Fruit fly (Drosophila melanogaster): ENCODE measurements around the gene Pdk1.

Gene Pdk1

DNA sequence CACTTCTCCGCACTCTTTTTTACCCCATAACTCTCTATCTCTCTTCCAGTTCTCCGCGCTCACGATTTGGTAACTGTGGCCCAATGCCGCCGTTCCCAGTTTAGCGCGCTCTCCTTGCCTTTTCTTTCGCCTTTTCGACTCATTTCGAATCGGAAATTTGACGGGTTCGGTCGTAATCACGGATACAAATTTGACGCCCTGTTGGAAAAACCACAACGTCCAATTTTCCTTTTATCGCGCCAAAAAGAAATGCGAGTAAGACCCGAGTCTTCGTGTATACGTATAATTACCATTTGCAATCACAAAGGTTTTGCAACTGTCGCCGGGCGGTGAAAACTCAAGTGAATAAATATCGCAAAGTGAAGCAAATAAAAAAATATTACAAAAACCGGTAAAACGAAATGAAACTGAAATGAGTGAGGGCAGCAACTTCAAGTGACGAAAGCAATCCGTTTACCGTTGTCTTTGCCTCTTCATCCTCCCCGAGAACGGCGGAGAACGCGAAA lies at the start of gene Pdk1:
Gene Pdk1 (plus strand): TSS at position 140 of the 506 bp plus-strand sequence.
- no peak for TF ChIP-seq CG8478 (optimal IDR thresholded peaks at IDR 0.05)
- no peak for TF ChIP-seq psq (optimal IDR thresholded peaks at IDR 0.05)
- no peak for TF ChIP-seq pan (optimal IDR thresholded peaks at IDR 0.05)
- no peak for TF ChIP-seq EcR (GFP tag; optimal IDR thresholded peaks at IDR 0.05)
- TF ChIP-seq Dll (optimal IDR thresholded peaks at IDR 0.05), result no peak
- no peak for TF ChIP-seq usp (GFP tag; optimal IDR thresholded peaks at IDR 0.05)

DNA sequence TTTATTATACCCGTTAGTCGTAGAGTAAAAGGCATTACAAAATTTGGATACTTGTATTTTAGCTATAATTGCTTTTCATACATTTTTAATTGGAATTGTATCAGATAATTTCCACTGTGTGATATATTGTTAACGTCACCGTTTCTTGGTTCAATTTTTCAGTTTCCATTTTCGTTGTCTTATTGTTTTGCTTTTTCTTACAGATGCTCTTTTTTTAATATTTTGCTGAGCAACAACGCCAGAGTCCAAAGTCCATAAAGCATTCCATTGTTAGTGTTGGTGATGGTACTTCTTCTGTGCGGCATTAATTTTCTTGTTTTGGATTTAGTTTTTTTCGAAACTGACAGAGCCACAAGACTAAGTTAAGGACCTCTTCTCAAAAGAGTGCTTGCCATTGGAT lies 46.3 kb upstream of the Pdk1 start:
- TF ChIP-seq usp (GFP tag; optimal IDR thresholded peaks at IDR 0.05), result no peak

DNA sequence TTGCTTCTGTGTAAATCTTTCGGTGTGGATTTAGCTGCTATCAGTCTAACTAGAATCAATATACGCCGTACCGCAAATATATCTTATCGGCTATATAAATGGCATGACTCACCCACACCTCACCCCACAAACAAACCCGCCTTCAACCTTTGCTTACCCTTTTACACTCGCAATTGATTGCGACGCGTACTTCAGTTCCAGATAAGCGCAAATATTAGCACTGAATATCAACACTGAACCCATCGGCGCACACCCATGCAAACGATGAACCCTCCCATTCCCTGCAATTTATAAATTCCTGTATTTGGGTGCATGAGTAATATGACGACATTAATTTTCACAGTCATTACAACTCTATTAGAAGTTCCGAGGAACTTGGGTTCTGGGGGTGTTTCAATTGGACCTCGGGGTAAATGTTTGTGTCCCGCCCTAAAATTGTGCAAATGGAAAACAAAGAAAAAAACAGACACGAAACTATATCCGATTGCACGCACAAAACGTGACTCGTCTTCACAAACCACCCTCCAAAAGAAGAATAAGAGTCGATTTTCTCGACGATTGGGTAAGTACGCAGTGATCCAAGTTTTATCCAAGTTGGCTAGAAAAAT lies 43.9 kb upstream of the Pdk1 start:
- TF ChIP-seq CG8478 (optimal IDR thresholded peaks at IDR 0.05), result no peak
- TF ChIP-seq usp (GFP tag; optimal IDR thresholded peaks at IDR 0.05), result no peak
- TF ChIP-seq pan (optimal IDR thresholded peaks at IDR 0.05), result no peak
- TF ChIP-seq psq (optimal IDR thresholded peaks at IDR 0.05), result no peak
- no peak for TF ChIP-seq Dll (optimal IDR thresholded peaks at IDR 0.05)
- no peak for TF ChIP-seq EcR (GFP tag; optimal IDR thresholded peaks at IDR 0.05)

DNA sequence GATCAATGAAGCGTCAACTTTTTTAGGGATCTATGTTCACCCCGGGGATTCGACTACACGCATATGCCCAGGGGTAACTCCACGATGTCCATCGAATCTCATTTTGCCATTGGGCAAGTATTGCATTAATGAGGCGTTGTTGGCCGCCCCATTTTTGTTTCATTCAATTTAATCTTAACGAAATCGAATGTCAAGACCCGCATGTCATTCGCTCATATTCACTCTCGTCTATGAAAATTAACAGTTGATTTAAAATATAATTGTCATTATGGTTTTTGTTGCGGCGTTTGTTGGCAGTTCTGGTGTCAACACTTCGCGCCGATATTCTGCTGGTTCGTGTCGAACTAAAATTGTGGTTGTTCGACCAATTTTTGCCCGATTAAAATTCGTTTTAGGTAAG lies 42.3 kb upstream of the Pdk1 start:
- TF ChIP-seq pan (optimal IDR thresholded peaks at IDR 0.05) (no peak), psq (optimal IDR thresholded peaks at IDR 0.05) (no peak), EcR (GFP tag; optimal IDR thresholded peaks at IDR 0.05) (no peak)

DNA sequence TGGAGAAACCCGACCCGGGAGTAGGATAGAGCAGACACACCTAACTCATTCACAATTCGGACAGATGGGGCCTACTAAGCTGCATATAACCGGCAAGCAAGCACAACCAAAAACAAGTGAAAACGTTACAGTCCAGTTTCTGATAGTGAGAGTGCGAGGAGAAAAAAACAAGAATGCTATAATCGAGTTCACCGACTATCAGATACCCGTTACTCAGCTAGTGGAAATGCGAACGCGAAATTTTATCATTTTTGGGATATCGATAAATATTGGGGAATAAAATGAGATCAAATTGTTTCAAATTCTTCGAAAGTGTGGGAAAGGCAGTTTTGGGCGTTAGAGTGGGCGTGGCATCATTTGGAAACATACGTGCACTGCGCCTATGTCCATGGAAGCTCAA lies 38.4 kb upstream of the Pdk1 start:
- TF ChIP-seq EcR (GFP tag; optimal IDR thresholded peaks at IDR 0.05), result no peak
- TF ChIP-seq Dll (optimal IDR thresholded peaks at IDR 0.05), result no peak
- no peak for TF ChIP-seq usp (GFP tag; optimal IDR thresholded peaks at IDR 0.05)
- no peak for TF ChIP-seq psq (optimal IDR thresholded peaks at IDR 0.05)
- no peak for TF ChIP-seq CG8478 (optimal IDR thresholded peaks at IDR 0.05)
- TF ChIP-seq pan (optimal IDR thresholded peaks at IDR 0.05), result no peak

DNA sequence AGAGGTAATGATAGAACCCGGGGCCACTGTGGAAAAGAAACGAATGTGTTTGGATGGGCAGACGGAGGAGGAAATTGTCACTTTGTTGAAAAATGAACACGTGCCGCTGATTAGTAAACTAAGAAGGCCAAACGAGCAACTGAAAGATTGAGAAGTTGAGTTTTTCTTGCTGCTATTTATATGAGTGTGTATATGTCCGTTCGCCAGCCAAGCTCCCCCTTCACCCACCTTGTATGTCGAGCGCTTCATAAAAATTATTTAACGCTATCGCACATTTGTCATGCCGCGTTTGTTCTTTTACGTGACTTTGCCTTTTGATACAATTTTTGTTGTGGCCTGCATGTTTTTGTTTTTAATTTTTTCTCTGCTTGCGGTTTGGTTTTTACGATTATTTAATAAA lies 37.3 kb upstream of the Pdk1 start:
- TF ChIP-seq Dll (optimal IDR thresholded peaks at IDR 0.05), result no peak
- TF ChIP-seq usp (GFP tag; optimal IDR thresholded peaks at IDR 0.05), result no peak
- TF ChIP-seq CG8478 (optimal IDR thresholded peaks at IDR 0.05), result no peak
- no peak for TF ChIP-seq pan (optimal IDR thresholded peaks at IDR 0.05)

DNA sequence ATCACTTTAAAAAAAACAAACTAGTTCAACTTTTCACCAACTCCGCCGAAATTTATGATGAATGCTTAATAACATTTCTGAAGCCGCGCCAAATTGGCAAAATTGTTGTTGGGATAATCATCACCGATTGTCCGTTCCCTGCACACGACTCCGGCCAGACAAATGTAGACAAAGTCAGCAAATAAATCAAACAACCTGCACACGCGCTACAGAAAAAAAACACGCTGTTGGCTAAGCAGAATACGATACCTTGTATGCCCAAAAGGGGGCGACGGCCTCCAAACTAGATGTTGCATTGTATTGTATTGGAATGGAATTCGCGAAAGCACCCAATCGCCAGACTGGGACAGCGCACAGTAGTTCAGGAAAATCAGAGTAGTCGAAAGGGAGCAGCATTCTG lies 35.7 kb upstream of the Pdk1 start:
- TF ChIP-seq psq (optimal IDR thresholded peaks at IDR 0.05), result no peak
- no peak for TF ChIP-seq Dll (optimal IDR thresholded peaks at IDR 0.05)
- TF ChIP-seq EcR (GFP tag; optimal IDR thresholded peaks at IDR 0.05), result no peak
- TF ChIP-seq usp (GFP tag; optimal IDR thresholded peaks at IDR 0.05), result no peak
- TF ChIP-seq CG8478 (optimal IDR thresholded peaks at IDR 0.05), result no peak
- no peak for TF ChIP-seq pan (optimal IDR thresholded peaks at IDR 0.05)

DNA sequence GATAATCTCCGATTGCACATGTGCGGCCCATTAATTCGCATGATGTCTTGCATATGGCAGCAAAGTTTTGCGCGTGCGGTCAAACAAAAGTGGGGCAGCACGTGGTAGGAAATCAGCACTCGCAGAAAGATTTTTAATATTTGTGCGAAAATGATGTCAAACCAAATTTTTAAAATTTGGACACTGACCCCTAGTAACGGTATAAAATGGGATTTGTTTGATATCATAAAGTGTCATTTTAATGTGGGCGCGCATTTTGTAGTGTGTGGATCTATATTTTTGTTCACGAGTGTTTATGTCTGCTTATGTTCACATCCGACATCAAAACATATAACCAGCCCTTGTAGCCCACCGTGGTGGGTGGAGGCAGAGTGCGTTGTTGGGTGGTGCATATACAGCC lies 35.2 kb upstream of the Pdk1 start:
- TF ChIP-seq Dll (optimal IDR thresholded peaks at IDR 0.05), result no peak
- no peak for TF ChIP-seq usp (GFP tag; optimal IDR thresholded peaks at IDR 0.05)
- TF ChIP-seq pan (optimal IDR thresholded peaks at IDR 0.05), result no peak
- TF ChIP-seq CG8478 (optimal IDR thresholded peaks at IDR 0.05), result no peak
- no peak for TF ChIP-seq EcR (GFP tag; optimal IDR thresholded peaks at IDR 0.05)
- no peak for TF ChIP-seq psq (optimal IDR thresholded peaks at IDR 0.05)

DNA sequence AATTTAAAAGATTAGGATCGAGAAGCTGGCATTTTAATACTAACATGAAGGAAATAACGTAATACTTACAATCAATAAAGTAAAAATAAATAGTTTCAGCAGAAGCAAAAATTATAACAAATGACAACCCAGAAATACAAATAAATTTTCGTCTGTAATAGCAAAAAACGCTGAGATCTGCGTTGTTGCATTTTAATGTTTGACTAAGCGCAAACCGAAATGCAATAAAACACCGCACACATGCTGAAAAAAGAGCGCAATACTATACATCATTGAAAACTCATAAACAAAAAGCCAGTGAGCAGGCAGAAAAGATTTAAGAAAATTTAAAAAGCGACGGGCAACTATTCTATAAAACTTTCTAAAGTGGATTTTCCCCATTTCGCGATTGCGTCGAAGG lies 34.4 kb upstream of the Pdk1 start:
- TF ChIP-seq psq (optimal IDR thresholded peaks at IDR 0.05) (no peak), Dll (optimal IDR thresholded peaks at IDR 0.05) (no peak), pan (optimal IDR thresholded peaks at IDR 0.05) (no peak), EcR (GFP tag; optimal IDR thresholded peaks at IDR 0.05) (no peak), CG8478 (optimal IDR thresholded peaks at IDR 0.05) (no peak), usp (GFP tag; optimal IDR thresholded peaks at IDR 0.05) (no peak)

DNA sequence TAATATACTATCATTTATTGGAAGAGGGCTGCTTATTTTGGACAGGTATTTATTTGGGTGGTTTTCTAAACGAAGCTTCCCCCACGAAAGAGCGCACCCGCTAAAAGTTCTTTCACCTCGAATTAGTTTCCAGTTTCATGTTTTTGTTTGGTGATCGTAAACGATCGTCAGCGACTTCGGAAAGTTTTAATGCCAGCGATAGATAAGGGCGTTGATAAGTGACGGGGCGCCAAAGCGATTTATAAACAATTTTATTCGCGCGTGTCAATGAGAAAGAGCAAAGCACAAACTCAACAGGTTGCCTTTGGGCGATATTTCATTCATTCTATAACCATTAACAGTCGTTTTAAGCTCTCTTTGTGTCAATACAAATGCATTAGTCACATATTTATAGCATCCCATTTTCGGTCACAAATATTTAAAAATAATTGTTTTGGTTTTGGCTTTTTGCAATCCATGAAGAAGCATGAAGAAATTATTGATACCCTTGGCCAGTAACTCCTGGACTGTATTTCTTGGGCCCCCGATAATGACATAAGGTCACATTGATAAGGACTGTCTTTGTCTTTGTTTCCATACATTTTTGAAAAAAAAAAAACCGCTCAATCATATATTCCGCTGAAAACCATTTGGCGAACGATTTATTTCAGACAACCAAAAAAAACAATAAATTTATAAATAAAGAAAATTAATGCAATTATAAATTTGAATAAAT lies 33.7 kb upstream of the Pdk1 start:
- TF ChIP-seq EcR (GFP tag; optimal IDR thresholded peaks at IDR 0.05) (no peak), psq (optimal IDR thresholded peaks at IDR 0.05) (no peak), usp (GFP tag; optimal IDR thresholded peaks at IDR 0.05) (no peak), Dll (optimal IDR thresholded peaks at IDR 0.05) (no peak), pan (optimal IDR thresholded peaks at IDR 0.05) (no peak), CG8478 (optimal IDR thresholded peaks at IDR 0.05) (no peak)

DNA sequence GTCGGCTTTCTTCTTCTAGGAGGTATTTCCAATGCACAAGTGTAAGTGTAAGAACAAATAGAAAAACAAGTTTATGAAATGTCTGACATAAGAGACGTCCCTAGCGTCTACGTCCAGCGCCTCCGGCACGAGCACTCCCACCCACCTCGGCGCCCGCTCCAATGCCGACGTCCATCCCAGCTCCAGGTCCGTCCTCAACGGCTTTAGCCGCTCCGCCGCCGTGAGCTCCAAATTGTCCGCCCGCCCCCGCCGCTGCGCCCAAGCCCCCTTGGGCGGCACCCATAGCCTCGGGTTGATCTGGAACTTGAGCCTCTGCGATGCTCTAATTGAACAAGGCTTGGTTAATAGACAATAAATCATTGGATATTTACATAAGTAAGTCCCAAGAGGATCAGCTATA lies 31.4 kb upstream of the Pdk1 start:
- TF ChIP-seq psq (optimal IDR thresholded peaks at IDR 0.05) (no peak), CG8478 (optimal IDR thresholded peaks at IDR 0.05) (no peak), EcR (GFP tag; optimal IDR thresholded peaks at IDR 0.05) (no peak), pan (optimal IDR thresholded peaks at IDR 0.05) (no peak), usp (GFP tag; optimal IDR thresholded peaks at IDR 0.05) (no peak), Dll (optimal IDR thresholded peaks at IDR 0.05) (no peak)

DNA sequence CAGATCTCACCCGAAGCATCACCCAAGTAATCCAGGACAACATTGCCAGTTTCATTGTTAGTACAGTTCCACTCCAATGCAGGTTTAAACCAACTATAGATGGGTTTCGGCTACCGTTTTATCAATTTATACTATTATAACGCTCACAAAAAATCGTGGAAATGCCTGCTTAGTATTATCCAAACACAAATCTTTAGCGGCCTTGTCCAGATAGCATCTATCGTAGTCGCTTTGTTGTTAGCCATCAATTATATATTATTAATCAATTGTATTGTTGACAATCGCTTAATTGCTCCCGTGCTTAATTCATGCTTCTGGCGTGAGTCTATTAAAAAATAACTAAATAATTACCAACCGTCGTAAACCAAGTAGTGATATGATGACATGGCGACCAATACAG lies 31.0 kb upstream of the Pdk1 start, which contains the start of gene CG12483:
Gene CG12483 (minus strand): TSS at position 101 of the 400 bp plus-strand sequence.
- TF ChIP-seq CG8478 (optimal IDR thresholded peaks at IDR 0.05), result no peak
- no peak for TF ChIP-seq usp (GFP tag; optimal IDR thresholded peaks at IDR 0.05)
- no peak for TF ChIP-seq Dll (optimal IDR thresholded peaks at IDR 0.05)
- TF ChIP-seq pan (optimal IDR thresholded peaks at IDR 0.05), result no peak
- TF ChIP-seq psq (optimal IDR thresholded peaks at IDR 0.05), result no peak
- no peak for TF ChIP-seq EcR (GFP tag; optimal IDR thresholded peaks at IDR 0.05)

DNA sequence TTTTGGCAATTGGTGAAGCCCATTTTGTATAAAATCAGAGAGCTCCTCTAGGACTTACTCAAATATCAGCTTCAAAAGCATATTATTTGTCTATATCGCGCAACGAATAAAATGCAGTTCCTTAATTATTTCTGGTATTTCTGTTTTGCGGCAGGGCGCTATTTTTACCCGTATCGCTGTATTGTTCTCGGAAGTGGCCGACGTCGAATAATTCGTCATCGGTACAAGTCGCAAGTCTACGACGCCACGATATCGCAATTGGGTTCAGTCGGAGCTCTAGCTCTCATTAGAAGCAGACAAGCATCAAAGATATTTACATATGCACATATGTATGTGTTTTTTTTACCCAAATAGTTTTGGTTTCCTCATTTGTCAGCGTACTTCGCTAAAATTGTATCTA lies 25.2 kb upstream of the Pdk1 start:
- no peak for TF ChIP-seq psq (optimal IDR thresholded peaks at IDR 0.05)
- no peak for TF ChIP-seq pan (optimal IDR thresholded peaks at IDR 0.05)
- no peak for TF ChIP-seq EcR (GFP tag; optimal IDR thresholded peaks at IDR 0.05)
- TF ChIP-seq CG8478 (optimal IDR thresholded peaks at IDR 0.05), result no peak
- no peak for TF ChIP-seq Dll (optimal IDR thresholded peaks at IDR 0.05)
- no peak for TF ChIP-seq usp (GFP tag; optimal IDR thresholded peaks at IDR 0.05)

Measured in whole organism.